Worm (Caenorhabditis elegans) whole organism, L4 larva: ENCODE data around the gene hot-4.
A peak's percentile ranks its signal among the peaks of the same experiment; 100 is the strongest.

Experiments used
- F44E2.7 ChIP-seq: fragments of 200-800 bp; sonication (Bioruptor generic); IDR thresholded peaks from 2 replicates; pipeline ENCODE4 v2.1.2; 2022; ENCODE audit warnings: missing genetic modification characterization, missing compliant biosample characterization
- F49E8.2 ChIP-seq: sonication (generic microtip); optimal IDR thresholded peaks from 2 replicates; lab custom pipeline; 2016; ENCODE audit warnings: missing compliant biosample characterization, mild to moderate bottlenecking, missing genetic modification characterization, borderline replicate concordance
- T26A8.4 ChIP-seq: fragments of 200-800 bp; sonication (Bioruptor generic); IDR thresholded peaks from 2 replicates; pipeline ENCODE4 v1.3.6; 2022; ENCODE audit warnings: missing genetic modification characterization, missing compliant biosample characterization
- Y48G9A.11 ChIP-seq: fragments of 200-800 bp; sonication (Bioruptor generic); IDR thresholded peaks from 2 replicates; pipeline ENCODE4 v1.3.6; 2022; ENCODE audit warnings: missing genetic modification reagents, missing genetic modification characterization, missing compliant biosample characterization
- Y75B8A.6 ChIP-seq: fragments of 200-800 bp; sonication (Bioruptor generic); IDR thresholded peaks from 2 replicates; pipeline ENCODE4 v1.3.6; 2022; ENCODE audit warnings: missing genetic modification reagents, missing genetic modification characterization, missing compliant biosample characterization
- aha-1 ChIP-seq: fragments of 150-350 bp; peaks from one replicate; lab custom pipeline; 2014; ENCODE audit warnings: missing biosample characterization, missing genetic modification characterization
- ama-1 ChIP-seq: fragments of 150-350 bp; optimal IDR thresholded peaks from 2 replicates; lab custom pipeline; 2014; ENCODE audit warnings: inconsistent platforms, mixed read lengths
- arid-1 ChIP-seq: fragments of 200-800 bp; sonication (Bioruptor generic); conservative IDR thresholded peaks from 2 replicates; pipeline ENCODE4 v1.3.6; 2022; ENCODE audit warnings: missing genetic modification reagents, missing genetic modification characterization, missing compliant biosample characterization
- ceh-44 ChIP-seq: fragments of 200-800 bp; sonication (Bioruptor generic); IDR thresholded peaks from 2 replicates; pipeline ENCODE4 v1.3.6; 2022; ENCODE audit warnings: missing genetic modification reagents, missing genetic modification characterization, missing compliant biosample characterization
- ctbp-1 ChIP-seq: fragments of 200-800 bp; sonication (Bioruptor generic); IDR thresholded peaks from 2 replicates; pipeline ENCODE4 v1.3.6; 2022; ENCODE audit warnings: missing genetic modification reagents, missing genetic modification characterization, missing compliant biosample characterization
- daf-19 ChIP-seq: fragments of 200-800 bp; sonication (Bioruptor generic); conservative IDR thresholded peaks from 2 replicates; pipeline ENCODE4 v1.3.6; 2022; ENCODE audit warnings: missing genetic modification characterization, missing compliant biosample characterization
- dmd-6 ChIP-seq: fragments of 200-800 bp; sonication (Bioruptor generic); IDR thresholded peaks from 2 replicates; pipeline ENCODE4 v1.3.6; 2022; ENCODE audit warnings: missing genetic modification reagents, missing genetic modification characterization, missing compliant biosample characterization
- dmd-8 ChIP-seq: fragments of 200-800 bp; sonication (Bioruptor generic); IDR thresholded peaks from 2 replicates; pipeline ENCODE4 v1.3.6; 2022; ENCODE audit warnings: missing genetic modification characterization, missing compliant biosample characterization
- egl-27 ChIP-seq: sonication (generic microtip); optimal IDR thresholded peaks from 3 replicates; lab custom pipeline; 2017; ENCODE audit warnings: missing biosample characterization, missing genetic modification reagents, missing genetic modification characterization
- egl-43 ChIP-seq: fragments of 200-800 bp; sonication (Bioruptor generic); IDR thresholded peaks from 2 replicates; pipeline ENCODE4 v1.3.6; 2022; ENCODE audit warnings: missing genetic modification reagents, missing genetic modification characterization, missing compliant biosample characterization
- hif-1 ChIP-seq, 2 experiments: sonication (generic microtip); optimal IDR thresholded peaks; 2 replicates each; lab custom pipeline; 2016 to 2017; ENCODE audit warnings: missing compliant biosample characterization in 2 of 2, missing genetic modification characterization in 2 of 2, missing genetic modification reagents in 2 of 2, missing genotype in 2 of 2, mild to moderate bottlenecking in 1 of 2
- hlh-11 ChIP-seq: fragments of 200-800 bp; sonication (Bioruptor generic); optimal IDR thresholded peaks from 2 replicates; lab custom pipeline; 2018; ENCODE audit warnings: mild to moderate bottlenecking, missing genetic modification characterization, missing compliant biosample characterization
- hmg-1.1 ChIP-seq: fragments of 200-800 bp; sonication (Bioruptor generic); IDR thresholded peaks from 2 replicates; pipeline ENCODE4 v1.3.6; 2022; ENCODE audit warnings: missing genetic modification reagents, missing genetic modification characterization, missing compliant biosample characterization
- jun-1 ChIP-seq: fragments of 150-350 bp; optimal IDR thresholded peaks from 2 replicates; lab custom pipeline; 2014; ENCODE audit warnings: missing biosample characterization, missing genetic modification reagents, missing genetic modification characterization
- lin-38 ChIP-seq: fragments of 200-800 bp; sonication (Bioruptor generic); IDR thresholded peaks from 2 replicates; pipeline ENCODE4 v1.3.6; 2022; ENCODE audit warnings: missing genetic modification reagents, missing genetic modification characterization, missing compliant biosample characterization
- mep-1 ChIP-seq: fragments of 150-350 bp; sonication (generic microtip); optimal IDR thresholded peaks from 3 replicates; lab custom pipeline; 2014; ENCODE audit warnings: missing biosample characterization, missing genetic modification characterization
- mes-2 ChIP-seq: sonication (generic microtip); optimal IDR thresholded peaks from 2 replicates; lab custom pipeline; 2016; ENCODE audit warnings: missing genotype, mild to moderate bottlenecking, missing genetic modification characterization, missing compliant biosample characterization; ENCODE audit not compliant: poor library complexity, severe bottlenecking
- mxl-3 ChIP-seq: fragments of 200-800 bp; sonication (Bioruptor generic); optimal IDR thresholded peaks from 2 replicates; lab custom pipeline; 2018; ENCODE audit warnings: mild to moderate bottlenecking, missing genetic modification characterization, missing compliant biosample characterization
- nhr-102 ChIP-seq: sonication (generic microtip); optimal IDR thresholded peaks from 2 replicates; lab custom pipeline; 2016; ENCODE audit warnings: mild to moderate bottlenecking, missing genetic modification characterization, moderate library complexity, missing compliant biosample characterization
- nhr-11 ChIP-seq: fragments of 150-350 bp; optimal IDR thresholded peaks from 2 replicates; lab custom pipeline; 2014; ENCODE audit warnings: missing biosample characterization, missing genetic modification characterization
- nhr-25 ChIP-seq: sonication (generic microtip); optimal IDR thresholded peaks from 2 replicates; lab custom pipeline; 2017; ENCODE audit warnings: missing genetic modification characterization, mild to moderate bottlenecking, missing compliant biosample characterization, antibody characterized with exemption, moderate library complexity, borderline replicate concordance; ENCODE audit not compliant: insufficient read depth
- nhr-28 ChIP-seq: fragments of 150-350 bp; optimal IDR thresholded peaks from 2 replicates; lab custom pipeline; 2014; ENCODE audit warnings: missing biosample characterization, missing genetic modification characterization
- nhr-41 ChIP-seq: fragments of 200-800 bp; sonication (Bioruptor generic); IDR thresholded peaks from 2 replicates; pipeline ENCODE4 v1.3.6; 2022; ENCODE audit warnings: missing genetic modification reagents, missing genetic modification characterization, missing compliant biosample characterization
- nhr-6 ChIP-seq: fragments of 150-350 bp; optimal IDR thresholded peaks from 2 replicates; lab custom pipeline; 2014; ENCODE audit warnings: missing biosample characterization, missing genetic modification characterization
- pha-4 ChIP-seq, 2 experiments: fragments of 150-350 bp in 1 of 2; fragments of 200-800 bp in 1 of 2; sonication (Bioruptor generic) in 1 of 2; IDR thresholded peaks in 1 of 2; optimal IDR thresholded peaks in 1 of 2; 2 replicates each; pipeline versions ENCODE4 v1.3.6 to Lab custom; 2014 to 2022; ENCODE audit warnings: missing genetic modification characterization in 2 of 2, missing genetic modification reagents in 2 of 2, missing biosample characterization in 1 of 2, missing compliant biosample characterization in 1 of 2
- php-3 ChIP-seq: fragments of 200-800 bp; sonication (Bioruptor generic); IDR thresholded peaks from 2 replicates; pipeline ENCODE4 v1.3.6; 2022; ENCODE audit warnings: missing genetic modification reagents, missing genetic modification characterization, missing compliant biosample characterization
- pqm-1 ChIP-seq: sonication (generic microtip); optimal IDR thresholded peaks from 2 replicates; lab custom pipeline; 2017; ENCODE audit warnings: missing biosample characterization, missing genetic modification characterization
- rbr-2 ChIP-seq: sonication (generic microtip); optimal IDR thresholded peaks from 2 replicates; lab custom pipeline; 2016; ENCODE audit warnings: missing genotype, missing genetic modification characterization, missing compliant biosample characterization
- saeg-2 ChIP-seq: fragments of 200-800 bp; sonication (Bioruptor generic); IDR thresholded peaks from 2 replicates; pipeline ENCODE4 v1.3.6; 2022; ENCODE audit warnings: missing genetic modification reagents, missing genetic modification characterization, missing compliant biosample characterization
- sdz-12 ChIP-seq: fragments of 200-800 bp; sonication (Bioruptor generic); optimal IDR thresholded peaks from 2 replicates; lab custom pipeline; 2018; ENCODE audit warnings: mild to moderate bottlenecking, missing genetic modification characterization, missing compliant biosample characterization
- tag-97 ChIP-seq: fragments of 200-800 bp; sonication (Bioruptor generic); IDR thresholded peaks from 2 replicates; pipeline ENCODE4 v1.3.6; 2022; ENCODE audit warnings: missing genetic modification characterization, missing compliant biosample characterization
- tra-1 ChIP-seq: fragments of 200-800 bp; sonication (Bioruptor generic); IDR thresholded peaks from 2 replicates; pipeline ENCODE4 v1.3.6; 2022; ENCODE audit warnings: missing genetic modification reagents, missing genetic modification characterization, missing compliant biosample characterization
- vab-7 ChIP-seq: fragments of 200-800 bp; sonication (Bioruptor generic); IDR thresholded peaks from 2 replicates; pipeline ENCODE4 v1.3.6; 2022; ENCODE audit warnings: missing genetic modification reagents, missing genetic modification characterization, missing compliant biosample characterization
- zfp-2 ChIP-seq: sonication (generic microtip); optimal IDR thresholded peaks from 2 replicates; lab custom pipeline; 2016; ENCODE audit warnings: mild to moderate bottlenecking, missing genetic modification characterization, missing compliant biosample characterization
- zip-2 ChIP-seq: fragments of 150-350 bp; optimal IDR thresholded peaks from 2 replicates; lab custom pipeline; 2014; ENCODE audit warnings: missing biosample characterization, missing genetic modification characterization

hot-4 gene

DNA sequence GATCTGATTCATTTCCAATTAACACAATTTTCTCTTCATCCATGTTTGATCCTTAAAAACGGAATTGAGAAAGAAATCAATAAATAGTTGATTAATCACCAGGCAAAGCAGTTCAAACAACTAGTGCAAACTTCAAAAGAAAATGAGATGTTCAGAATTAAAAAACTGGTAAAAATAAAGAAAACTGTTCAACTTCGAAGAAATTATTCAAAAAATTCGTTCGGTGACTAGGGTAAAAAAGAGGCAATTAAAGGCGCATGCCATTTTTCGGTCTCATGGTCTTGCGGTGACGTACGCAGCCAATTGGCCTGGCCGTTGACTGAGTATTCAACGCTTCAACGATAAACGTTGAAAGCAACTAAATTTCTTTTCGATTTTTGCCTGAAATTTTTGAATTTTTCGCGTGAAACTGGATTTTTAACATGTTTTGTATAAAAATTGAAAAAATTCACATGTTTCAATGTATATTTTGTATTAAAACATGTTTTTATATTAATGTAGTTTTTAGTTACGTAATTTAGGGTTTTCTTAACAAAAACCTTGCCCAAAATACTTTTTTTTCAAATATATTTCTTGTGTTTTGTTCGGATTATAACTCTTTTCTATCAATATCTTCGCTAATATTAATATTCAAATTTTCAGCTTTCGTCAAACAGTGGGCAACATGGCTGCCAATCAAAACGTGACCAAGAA, 10.9 kb upstream of the hot-4 start, which contains the start of the genes sna-3 and rps-3 (continued):
- TF ChIP-seq nhr-6: peak; percentile 45
- TF ChIP-seq aha-1: peak; percentile 36
- TF ChIP-seq nhr-102 (tag; lab: Kevin White, UChicago): peak; percentile 20
- TF ChIP-seq hlh-11 (tag; lab: Kevin White, UChicago): peak; percentile 33
- TF ChIP-seq dmd-6 (GFP tag; lab: Robert Waterston, UW): peak; percentile 43
- TF ChIP-seq nhr-28 (tag; lab: Kevin White, UChicago): peak; percentile 69
- peak; percentile 74 for TF ChIP-seq hmg-1.1
- peak; percentile 61 for TF ChIP-seq nhr-11
- peak; percentile 22 for TF ChIP-seq nhr-25 (tag; lab: Kevin White, UChicago)
- TF ChIP-seq pha-4 (GFP tag; IDR thresholded peaks at IDR 0.05; lab: Robert Waterston, UW): no peak
- TF ChIP-seq pha-4 (tag; optimal IDR thresholded peaks at IDR 0.05; lab: Kevin White, UChicago): peak; percentile 26
- TF ChIP-seq lin-38: peak; percentile 69
- no peak for TF ChIP-seq zip-2 (tag; lab: Kevin White, UChicago)
- TF ChIP-seq hif-1 (tag; optimal IDR thresholded peaks at IDR 0.05; lab: Kevin White, UChicago): peak in 1 of 2 experiments; percentile 2
- peak; percentile 63 for TF ChIP-seq T26A8.4 (GFP tag; lab: Robert Waterston, UW)
- TF ChIP-seq egl-27 (tag; lab: Kevin White, UChicago): no peak
- peak; percentile 73 for TF ChIP-seq arid-1
- no peak for TF ChIP-seq jun-1 (tag; lab: Kevin White, UChicago)
- TF ChIP-seq tag-97: no peak
- peak; percentile 70 for TF ChIP-seq rbr-2 (tag; lab: Kevin White, UChicago)

DNA sequence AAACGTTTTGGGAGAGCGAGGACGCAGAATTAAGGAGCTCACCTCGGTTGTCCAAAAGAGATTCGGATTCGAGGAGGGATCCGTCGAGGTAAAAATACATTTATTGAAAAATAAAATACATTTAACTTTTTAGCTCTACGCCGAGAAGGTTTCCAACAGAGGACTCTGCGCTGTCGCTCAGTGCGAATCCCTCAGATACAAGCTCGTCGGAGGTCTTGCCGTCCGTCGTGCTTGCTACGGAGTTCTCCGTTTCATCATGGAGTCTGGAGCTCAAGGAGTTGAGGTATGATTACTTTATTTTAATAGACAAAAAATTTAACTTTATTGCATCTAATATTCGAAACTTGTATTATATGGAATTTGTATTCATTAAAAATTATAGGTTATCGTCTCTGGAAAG, 10.2 kb upstream of the hot-4 start:
- 0 out of 2 replicates have a peak, but pooled peaks have one; percentile 18 for TF ChIP-seq saeg-2 (GFP tag; lab: Robert Waterston, UW)
- 0 out of 2 replicates have a peak, but pooled peaks have one; percentile 4 for TF ChIP-seq dmd-8 (GFP tag; lab: Robert Waterston, UW)
- TF ChIP-seq daf-19 (GFP tag; lab: Robert Waterston, UW): no peak
- TF ChIP-seq tra-1 (GFP tag; lab: Robert Waterston, UW): no peak
- no peak for TF ChIP-seq php-3
- TF ChIP-seq mep-1 (tag; lab: Kevin White, UChicago): no peak

DNA sequence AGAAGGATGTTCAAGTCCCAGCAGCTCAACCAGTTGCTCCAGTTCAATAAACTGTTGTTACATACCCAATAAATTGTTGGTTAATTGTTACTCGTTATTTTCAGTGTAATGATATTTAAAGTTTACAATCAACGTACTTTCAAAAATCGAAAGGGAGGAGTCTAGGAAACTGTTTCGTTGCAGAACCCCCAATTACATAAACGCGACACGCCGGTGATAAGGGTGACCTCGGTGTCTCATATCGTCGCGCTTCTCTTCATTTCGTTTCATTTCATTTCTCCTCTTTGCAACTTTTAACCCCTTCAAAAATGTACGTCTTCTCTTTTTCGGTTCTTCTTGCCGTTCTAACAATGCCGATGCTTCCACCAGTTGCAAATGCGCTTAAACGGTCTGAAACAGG, 9.3 kb upstream of the hot-4 start, which contains the start of gene C23G10.2:
Gene C23G10.2 (plus strand): TSS at position 184 of the 400 bp plus-strand sequence.
- peak; percentile 4; the same call in 1 of the 2 replicates for TF ChIP-seq vab-7 (GFP tag; lab: Robert Waterston, UW)
- TF ChIP-seq daf-19 (GFP tag; lab: Robert Waterston, UW): no peak
- TF ChIP-seq ama-1 (lab: Kevin White, UChicago): peak; percentile 78
- TF ChIP-seq zfp-2 (tag; lab: Kevin White, UChicago): no peak
- TF ChIP-seq lin-38: peak; percentile 34; the same call in 1 of the 2 replicates
- TF ChIP-seq ceh-44 (GFP tag; lab: Robert Waterston, UW): no peak
- TF ChIP-seq egl-43 (GFP tag; lab: Robert Waterston, UW): 0 out of 2 replicates have a peak, but pooled peaks have one; percentile 42
- TF ChIP-seq sdz-12 (GFP tag; lab: Kevin White, UChicago): no peak
- TF ChIP-seq T26A8.4 (GFP tag; lab: Robert Waterston, UW): 0 out of 2 replicates have a peak, but pooled peaks have one; percentile 7
- TF ChIP-seq F44E2.7 (GFP tag; lab: Robert Waterston, UW): 0 out of 2 replicates have a peak, but pooled peaks have one; percentile 7
- 0 out of 2 replicates have a peak, but pooled peaks have one; percentile 13 for TF ChIP-seq nhr-41
- peak; percentile 24 for TF ChIP-seq mxl-3
- peak; percentile 43 for TF ChIP-seq F49E8.2 (tag; lab: Kevin White, UChicago)
- peak; percentile 51; the same call in 1 of the 2 replicates for TF ChIP-seq Y48G9A.11
- TF ChIP-seq ctbp-1 (GFP tag; lab: Robert Waterston, UW): 0 out of 2 replicates have a peak, but pooled peaks have one; percentile 39
- peak; percentile 24 for TF ChIP-seq mes-2 (tag; lab: Kevin White, UChicago)
- TF ChIP-seq arid-1: 0 out of 2 replicates have a peak, but pooled peaks have one; percentile 16
- 0 out of 2 replicates have a peak, but pooled peaks have one; percentile 25 for TF ChIP-seq Y75B8A.6
- peak; percentile 20 for TF ChIP-seq nhr-28 (tag; lab: Kevin White, UChicago)
- no peak for TF ChIP-seq pqm-1 (tag; lab: Kevin White, UChicago)
